Worm (Caenorhabditis elegans): ENCODE measurements around the gene unc-96.

ce11 chrX:651616-652015 lies 30.5 kb upstream of the unc-96 start:
- TF ChIP-seq lin-13 (GFP tag; optimal IDR thresholded peaks at IDR 0.05) = no peak
- TF ChIP-seq pax-3 (tag; optimal IDR thresholded peaks at IDR 0.05) = no peak
- no peak for TF ChIP-seq nhr-11 (tag; optimal IDR thresholded peaks at IDR 0.05)
- TF ChIP-seq nhr-77 (tag; optimal IDR thresholded peaks at IDR 0.05) = no peak
- TF ChIP-seq alr-1 (tag; optimal IDR thresholded peaks at IDR 0.05; ENCODE audit: borderline replicate concordance) = no peak
- no peak for TF ChIP-seq aly-2 (tag; optimal IDR thresholded peaks at IDR 0.05)
